Worm (Caenorhabditis elegans) whole organism, L2 larva: ENCODE data around the gene fbxa-106.

Experiments used
- F13H6.1 ChIP-seq: sonication (generic microtip); optimal IDR thresholded peaks from 2 replicates; lab custom pipeline; 2016; ENCODE audit warnings: missing genetic modification characterization, missing compliant biosample characterization
- ceh-82 ChIP-seq: fragments of 150-350 bp; optimal IDR thresholded peaks from 2 replicates; lab custom pipeline; 2014; ENCODE audit warnings: missing biosample characterization, missing genetic modification characterization
- egl-27 ChIP-seq: sonication (generic microtip); optimal IDR thresholded peaks from 3 replicates; lab custom pipeline; 2017; ENCODE audit warnings: missing biosample characterization, missing genetic modification reagents, missing genetic modification characterization
- elt-1 ChIP-seq: fragments of 150-350 bp; optimal IDR thresholded peaks from 2 replicates; lab custom pipeline; 2014; ENCODE audit warnings: missing biosample characterization, missing genetic modification characterization
- lin-13 ChIP-seq: fragments of 150-350 bp; optimal IDR thresholded peaks from 2 replicates; lab custom pipeline; 2014; ENCODE audit warnings: missing biosample characterization, missing genetic modification reagents, missing genetic modification characterization
- mdl-1 ChIP-seq, 2 experiments: fragments of 150-350 bp in 1 of 2; sonication (generic microtip) in 1 of 2; optimal IDR thresholded peaks; 2 replicates each; lab custom pipeline; 2017; ENCODE audit warnings: missing biosample characterization in 2 of 2, missing genetic modification characterization in 2 of 2
- nhr-21 ChIP-seq: fragments of 150-350 bp; optimal IDR thresholded peaks from 2 replicates; lab custom pipeline; 2014; ENCODE audit warnings: missing biosample characterization, missing genetic modification characterization
- nhr-237 ChIP-seq: fragments of 150-350 bp; optimal IDR thresholded peaks from 2 replicates; lab custom pipeline; 2014; ENCODE audit warnings: missing biosample characterization, missing genetic modification characterization
- nhr-25 ChIP-seq: fragments of 150-350 bp; sonication (generic microtip); optimal IDR thresholded peaks from 3 replicates; lab custom pipeline; 2014; ENCODE audit warnings: missing biosample characterization, missing genetic modification characterization
- nhr-77 ChIP-seq: fragments of 150-350 bp; optimal IDR thresholded peaks from 2 replicates; lab custom pipeline; 2014; ENCODE audit warnings: missing biosample characterization, missing genetic modification characterization
- skn-1 ChIP-seq: sonication (generic microtip); optimal IDR thresholded peaks from 2 replicates; lab custom pipeline; 2017; ENCODE audit warnings: missing biosample characterization, missing genetic modification characterization
- zag-1 ChIP-seq: fragments of 150-350 bp; optimal IDR thresholded peaks from 2 replicates; lab custom pipeline; 2014; ENCODE audit warnings: missing biosample characterization, missing genetic modification characterization

DNA sequence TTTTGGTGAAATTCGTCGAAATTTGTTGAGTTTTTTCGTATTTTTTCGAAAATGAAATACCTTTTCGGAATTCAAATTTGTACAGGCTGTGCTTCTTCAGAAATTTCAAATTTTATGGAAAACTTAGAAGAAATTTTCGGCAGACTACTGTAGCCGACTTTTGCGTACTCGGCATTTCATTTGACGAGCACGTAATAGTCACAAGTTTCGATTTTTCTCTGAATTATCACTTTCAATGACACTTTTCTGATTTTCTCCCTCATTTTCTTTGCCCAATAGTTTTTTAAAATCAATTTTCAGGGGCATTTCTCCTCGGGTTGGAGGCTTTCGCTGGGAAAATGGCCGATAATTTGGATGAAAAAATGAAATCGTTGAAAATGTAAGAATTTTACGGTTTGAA lies 38.6 kb upstream of the fbxa-106 start, which contains the start of gene fbxa-107:
- TF ChIP-seq nhr-77 (no peak), zag-1 (tag; lab: Kevin White, UChicago) (no peak), lin-13 (GFP tag; lab: Kevin White, UChicago) (no peak), nhr-25 (tag; lab: Kevin White, UChicago) (no peak), skn-1 (no peak), F13H6.1 (tag; lab: Kevin White, UChicago) (no peak), mdl-1 (tag; optimal IDR thresholded peaks at IDR 0.05; lab: Kevin White, UChicago) (no peak), egl-27 (tag; lab: Kevin White, UChicago) (no peak), ceh-82 (tag; lab: Kevin White, UChicago) (no peak), nhr-237 (no peak), elt-1 (tag; lab: Kevin White, UChicago) (no peak), nhr-21 (tag; lab: Kevin White, UChicago) (no peak)
